Worm (Caenorhabditis elegans) whole organism, mixed stage, embryonic: ENCODE measurements around the gene T28F3.5.

ENCODE experiments used
- M03D4.4 ChIP-seq: sonication (generic microtip); optimal IDR thresholded peaks from 2 replicates; lab custom pipeline; 2017; ENCODE audit warnings: mild to moderate bottlenecking, missing genetic modification characterization, missing compliant biosample characterization
- blmp-1 ChIP-seq: fragments of 150-350 bp; optimal IDR thresholded peaks from 2 replicates; lab custom pipeline; 2014; ENCODE audit warnings: missing biosample characterization, missing genetic modification characterization
- ceh-43 ChIP-seq: fragments of 200-800 bp; sonication (Bioruptor generic); optimal IDR thresholded peaks from 2 replicates; lab custom pipeline; 2018; ENCODE audit warnings: mild to moderate bottlenecking, missing genetic modification characterization, moderate library complexity, missing compliant biosample characterization
- ceh-83 ChIP-seq: fragments of 200-800 bp; sonication (Bioruptor generic); optimal IDR thresholded peaks from 2 replicates; lab custom pipeline; 2018; ENCODE audit warnings: mild to moderate bottlenecking, missing genetic modification characterization, missing compliant biosample characterization
- ces-1 ChIP-seq: fragments of 150-350 bp; optimal IDR thresholded peaks from 2 replicates; lab custom pipeline; 2014; ENCODE audit warnings: missing biosample characterization, missing genetic modification reagents, missing genetic modification characterization
- elt-3 ChIP-seq: fragments of 150-350 bp; optimal IDR thresholded peaks from 2 replicates; lab custom pipeline; 2014; ENCODE audit warnings: missing biosample characterization, missing genetic modification characterization
- hlh-1 ChIP-seq: fragments of 150-350 bp; optimal IDR thresholded peaks from 2 replicates; lab custom pipeline; 2014; ENCODE audit warnings: missing biosample characterization, missing genetic modification reagents, missing genetic modification characterization
- lin-13 ChIP-seq: fragments of 150-350 bp; optimal IDR thresholded peaks from 2 replicates; lab custom pipeline; 2014; ENCODE audit warnings: missing biosample characterization, missing genetic modification characterization
- mep-1 ChIP-seq: fragments of 150-350 bp; optimal IDR thresholded peaks from 2 replicates; lab custom pipeline; 2017; ENCODE audit warnings: missing biosample characterization, missing genetic modification reagents, missing genetic modification characterization, inconsistent platforms
- snpc-4 ChIP-seq: fragments of 150-350 bp; optimal IDR thresholded peaks from 2 replicates; lab custom pipeline; 2014; ENCODE audit warnings: missing biosample characterization, missing genetic modification characterization
- unc-62 ChIP-seq: fragments of 150-350 bp; optimal IDR thresholded peaks from 2 replicates; lab custom pipeline; 2014; ENCODE audit warnings: missing biosample characterization, missing genetic modification reagents, missing genetic modification characterization

ce11 chrIV:17259310-17259709, 35.3 kb upstream of the T28F3.5 start, which contains the start of gene phyh-1:
- TF ChIP-seq snpc-4 (tag; lab: Kevin White, UChicago) (no peak), M03D4.4 (tag; lab: Kevin White, UChicago) (no peak), ceh-43 (GFP tag; lab: Kevin White, UChicago) (no peak), elt-3 (no peak), ces-1 (GFP tag; lab: Kevin White, UChicago) (no peak), mep-1 (no peak), hlh-1 (tag; lab: Kevin White, UChicago) (no peak), unc-62 (GFP tag; lab: Kevin White, UChicago) (no peak), blmp-1 (tag; lab: Kevin White, UChicago) (no peak), ceh-83 (GFP tag; lab: Kevin White, UChicago) (no peak), lin-13 (tag; lab: Kevin White, UChicago) (no peak)
